Worm (Caenorhabditis elegans): ENCODE measurements around the gene T26E4.3.
"Not testable (repeated sequence)": the region's sequence is repeated elsewhere in the genome, so short reads cannot be mapped to it uniquely, and the experiment has no call there.

T26E4.3 gene

ce11 chrV:15781086-15781485 is 1.5 kb upstream of the T26E4.3 start, which contains the start of gene T26E4.2:
Gene T26E4.2 (plus strand): TSS chrV:15781386.
- TF ChIP-seq R02D3.7 (tag; optimal IDR thresholded peaks at IDR 0.05) (no peak), nhr-43 (tag; optimal IDR thresholded peaks at IDR 0.05; ENCODE audit: poor library complexity, severe bottlenecking) (no peak), nhr-23 (tag; optimal IDR thresholded peaks at IDR 0.05) (no peak), ceh-9 (tag; optimal IDR thresholded peaks at IDR 0.05) (no peak)

- TF ChIP-seq sea-2 (GFP tag; optimal IDR thresholded peaks at IDR 0.05) (no peak), zag-1 (tag; optimal IDR thresholded peaks at IDR 0.05) (no peak), hmg-11 (tag; optimal IDR thresholded peaks at IDR 0.05) (no peak)
Observed at ce11 chrV:15792409-15792808, 9.8 kb downstream of the T26E4.3 start, which contains the start of gene T26E4.4. Gene T26E4.4 (minus strand): TSS chrV:15792509.

ce11 chrV:15793270-15793669 is 10.7 kb downstream of the T26E4.3 start, which contains the start of gene T26E4.7:
Gene T26E4.7 (plus strand): TSS chrV:15793570.
- TF ChIP-seq ceh-28 (tag; optimal IDR thresholded peaks at IDR 0.05) (no peak), egl-27 (tag; optimal IDR thresholded peaks at IDR 0.05) (no peak), ztf-11 (tag; optimal IDR thresholded peaks at IDR 0.05) (no peak), unc-39 (tag; optimal IDR thresholded peaks at IDR 0.05) (no peak), ama-1 (optimal IDR thresholded peaks at IDR 0.05) (no peak), nhr-12 (tag; optimal IDR thresholded peaks at IDR 0.05) (no peak), jun-1 (tag; optimal IDR thresholded peaks at IDR 0.05) (no peak), nhr-67 (tag; optimal IDR thresholded peaks at IDR 0.05) (no peak), aly-2 (tag; optimal IDR thresholded peaks at IDR 0.05) (no peak), daf-12 (tag; optimal IDR thresholded peaks at IDR 0.05) (no peak), elt-3 (tag; optimal IDR thresholded peaks at IDR 0.05) (no peak), fkh-2 (tag; optimal IDR thresholded peaks at IDR 0.05) (no peak), nfya-1 (tag; optimal IDR thresholded peaks at IDR 0.05; ENCODE audit: insufficient read depth) (no peak), ceh-9 (tag; optimal IDR thresholded peaks at IDR 0.05) (no peak)

- no peak for TF ChIP-seq zag-1 (tag; optimal IDR thresholded peaks at IDR 0.05)
- no peak for TF ChIP-seq fos-1 (tag; optimal IDR thresholded peaks at IDR 0.05)
- TF ChIP-seq R02D3.7 (tag; optimal IDR thresholded peaks at IDR 0.05) = no peak
- TF ChIP-seq lin-15B (tag; optimal IDR thresholded peaks at IDR 0.05) = no peak
- no peak for TF ChIP-seq nhr-43 (tag; optimal IDR thresholded peaks at IDR 0.05; ENCODE audit: poor library complexity, severe bottlenecking)
- no peak for TF ChIP-seq nhr-28 (tag; optimal IDR thresholded peaks at IDR 0.05)
- TF ChIP-seq nhr-76 (tag; optimal IDR thresholded peaks at IDR 0.05) = no peak
Observed at ce11 chrV:15796087-15796486, 13.5 kb downstream of the T26E4.3 start, which contains the start of gene nhr-223. Gene nhr-223 (plus strand): TSS chrV:15796387.

ce11 chrV:15798108-15798507 is 15.5 kb downstream of the T26E4.3 start, which contains the start of gene T26E4.10:
Gene T26E4.10 (minus strand): TSS chrV:15798208.
- TF ChIP-seq ceh-16 (tag; optimal IDR thresholded peaks at IDR 0.05) (no peak), aly-2 (tag; optimal IDR thresholded peaks at IDR 0.05) (no peak), ceh-28 (tag; optimal IDR thresholded peaks at IDR 0.05) (no peak), tbx-2 (tag; optimal IDR thresholded peaks at IDR 0.05) (no peak), pha-4 (tag; optimal IDR thresholded peaks at IDR 0.05) (no peak), mdl-1 (tag; optimal IDR thresholded peaks at IDR 0.05) (no peak), jun-1 (tag; optimal IDR thresholded peaks at IDR 0.05) (no peak), nhr-43 (tag; optimal IDR thresholded peaks at IDR 0.05; ENCODE audit: poor library complexity, severe bottlenecking) (no peak), ztf-11 (tag; optimal IDR thresholded peaks at IDR 0.05) (no peak), nhr-76 (tag; optimal IDR thresholded peaks at IDR 0.05) (no peak), pqm-1 (tag; optimal IDR thresholded peaks at IDR 0.05) (no peak)

ce11 chrV:15802623-15803022 is 20.0 kb downstream of the T26E4.3 start, which contains the start of gene T26E4.9:
Gene T26E4.9 (minus strand): TSS chrV:15802723.
- not testable (repeated sequence) for TF ChIP-seq nhr-23, mdl-1, nhr-12 (tag; optimal IDR thresholded peaks at IDR 0.05)

- TF ChIP-seq elt-1, fkh-2, ZK546.5 (tag; optimal IDR thresholded peaks at IDR 0.05): not testable (repeated sequence)
Observed at ce11 chrV:15803079-15803478, 20.5 kb downstream of the T26E4.3 start, which contains the start of gene srd-27. Gene srd-27 (plus strand): TSS chrV:15803379.

All from whole organism, L3 larva.